Fruit fly (Drosophila melanogaster) whole organism, prepupa: ENCODE data around the gene Snoo.

Source experiments
- CG10631 ChIP-seq: fragments of 200-800 bp; sonication (Bioruptor generic); optimal IDR thresholded peaks from 2 replicates; lab custom pipeline; 2016; ENCODE audit warnings: missing biosample characterization, missing genetic modification characterization
- CG10669 ChIP-seq: fragments of 200-800 bp; sonication (Bioruptor generic); optimal IDR thresholded peaks from 3 replicates; lab custom pipeline; 2018; ENCODE audit warnings: missing biosample characterization, mild to moderate bottlenecking, missing genetic modification characterization, moderate library complexity
- CG11294 ChIP-seq: fragments of 200-800 bp; sonication (Bioruptor generic); IDR thresholded peaks from 2 replicates; pipeline ENCODE4 v1.3.6; 2022; ENCODE audit warnings: missing biosample characterization, missing genetic modification characterization
- CG11762 ChIP-seq: fragments of 200-800 bp; sonication (Bioruptor generic); optimal IDR thresholded peaks from 3 replicates; lab custom pipeline; 2016; ENCODE audit warnings: missing biosample characterization, missing genetic modification characterization; ENCODE audit not compliant: insufficient read depth
- CG11902 ChIP-seq: fragments of 200-800 bp; sonication (Bioruptor generic); optimal IDR thresholded peaks from 3 replicates; lab custom pipeline; 2016; ENCODE audit warnings: missing biosample characterization, missing genetic modification characterization
- CG15336 ChIP-seq: fragments of 200-800 bp; sonication (Bioruptor generic); IDR thresholded peaks from 2 replicates; pipeline ENCODE4 v1.3.6; 2022; ENCODE audit warnings: missing biosample characterization, missing genetic modification characterization
- CG1621 ChIP-seq: fragments of 200-800 bp; sonication (Bioruptor generic); optimal IDR thresholded peaks from 3 replicates; lab custom pipeline; 2018; ENCODE audit warnings: missing biosample characterization, mild to moderate bottlenecking, missing genetic modification characterization
- CG3032 ChIP-seq: fragments of 200-800 bp; optimal IDR thresholded peaks from 2 replicates; lab custom pipeline; 2019; ENCODE audit warnings: missing biosample characterization, mild to moderate bottlenecking, missing genetic modification characterization, moderate library complexity
- CG31627 ChIP-seq: fragments of 200-800 bp; sonication (Bioruptor generic); optimal IDR thresholded peaks from 3 replicates; lab custom pipeline; 2016; ENCODE audit warnings: missing biosample characterization, missing genetic modification characterization
- CG32006 ChIP-seq: fragments of 200-800 bp; sonication (Bioruptor generic); optimal IDR thresholded peaks from 3 replicates; lab custom pipeline; 2017; ENCODE audit warnings: missing biosample characterization, mild to moderate bottlenecking, missing genetic modification characterization
- CG3919 ChIP-seq: fragments of 200-800 bp; sonication (Bioruptor generic); optimal IDR thresholded peaks from 3 replicates; lab custom pipeline; 2016; ENCODE audit warnings: missing biosample characterization, missing genetic modification characterization
- CG4318 ChIP-seq: fragments of 200-800 bp; sonication (Bioruptor generic); optimal IDR thresholded peaks from 3 replicates; lab custom pipeline; 2017; ENCODE audit warnings: missing biosample characterization, mild to moderate bottlenecking, missing genetic modification characterization
- CG6163 ChIP-seq: fragments of 200-800 bp; sonication (Bioruptor generic); IDR thresholded peaks from 3 replicates; pipeline ENCODE4 v1.3.6; 2022; ENCODE audit warnings: missing biosample characterization, missing genetic modification characterization
- CG6276 ChIP-seq: fragments of 200-800 bp; sonication (Bioruptor generic); optimal IDR thresholded peaks from 2 replicates; lab custom pipeline; 2017; ENCODE audit warnings: missing biosample characterization, mild to moderate bottlenecking, missing genetic modification characterization
- CG8119 ChIP-seq: fragments of 200-800 bp; sonication (Bioruptor generic); IDR thresholded peaks from 3 replicates; pipeline ENCODE4 v1.3.6; 2022; ENCODE audit warnings: missing biosample characterization, missing genetic modification characterization
- CG8319 ChIP-seq: fragments of 200-800 bp; sonication (Bioruptor generic); optimal IDR thresholded peaks from 3 replicates; lab custom pipeline; 2016; ENCODE audit warnings: missing biosample characterization, missing genetic modification characterization
- Eip75B ChIP-seq: fragments of 200-800 bp; sonication (Bioruptor generic); optimal IDR thresholded peaks from 3 replicates; lab custom pipeline; 2016; ENCODE audit warnings: missing biosample characterization, missing genetic modification characterization
- Eip78C ChIP-seq: fragments of 200-800 bp; sonication (Bioruptor generic); peaks from one replicate; lab custom pipeline; 2016; ENCODE audit warnings: missing biosample characterization, missing genetic modification characterization
- Eip93F ChIP-seq: fragments of 200-800 bp; sonication (Bioruptor generic); optimal IDR thresholded peaks from 2 replicates; lab custom pipeline; 2016; ENCODE audit warnings: missing biosample characterization, mild to moderate bottlenecking, missing genetic modification characterization
- Ets96B ChIP-seq: fragments of 200-800 bp; optimal IDR thresholded peaks from 2 replicates; lab custom pipeline; 2019; ENCODE audit warnings: missing biosample characterization, mild to moderate bottlenecking, missing genetic modification characterization, moderate library complexity
- Gug ChIP-seq: fragments of 200-800 bp; sonication (Bioruptor generic); IDR thresholded peaks from 2 replicates; pipeline ENCODE4 v1.3.6; 2022; ENCODE audit warnings: missing biosample characterization, missing genetic modification characterization
- Hr4 ChIP-seq: fragments of 200-800 bp; sonication (Bioruptor generic); optimal IDR thresholded peaks from 3 replicates; lab custom pipeline; 2016; ENCODE audit warnings: missing biosample characterization, missing genetic modification characterization
- Lpt ChIP-seq: fragments of 200-800 bp; sonication (Bioruptor generic); optimal IDR thresholded peaks from 3 replicates; lab custom pipeline; 2016; ENCODE audit warnings: missing biosample characterization, missing genetic modification characterization
- Met ChIP-seq: fragments of 200-800 bp; sonication (Bioruptor generic); optimal IDR thresholded peaks from 3 replicates; lab custom pipeline; 2016; ENCODE audit warnings: missing biosample characterization, missing genetic modification characterization
- OdsH ChIP-seq: fragments of 200-800 bp; sonication (Bioruptor generic); optimal IDR thresholded peaks from 3 replicates; lab custom pipeline; 2016; ENCODE audit warnings: missing biosample characterization, missing genetic modification characterization
- Smox ChIP-seq: fragments of 200-800 bp; sonication (Bioruptor generic); optimal IDR thresholded peaks from 3 replicates; lab custom pipeline; 2016; ENCODE audit warnings: missing biosample characterization, missing genetic modification characterization
- Sox14 ChIP-seq: fragments of 200-800 bp; sonication (Bioruptor generic); optimal IDR thresholded peaks from 3 replicates; lab custom pipeline; 2016; ENCODE audit warnings: missing biosample characterization, missing genetic modification characterization
- Sox15 ChIP-seq: fragments of 200-800 bp; sonication (Bioruptor generic); optimal IDR thresholded peaks from 3 replicates; lab custom pipeline; 2016; ENCODE audit warnings: missing biosample characterization, missing genetic modification characterization
- achi ChIP-seq: fragments of 200-800 bp; sonication (Bioruptor generic); optimal IDR thresholded peaks from 3 replicates; lab custom pipeline; 2016; ENCODE audit warnings: missing biosample characterization, missing genetic modification characterization
- acj6 ChIP-seq: fragments of 200-800 bp; sonication (Bioruptor generic); optimal IDR thresholded peaks from 3 replicates; lab custom pipeline; 2016; ENCODE audit warnings: missing biosample characterization, missing genetic modification characterization
- cyc ChIP-seq: fragments of 200-800 bp; sonication (Bioruptor generic); optimal IDR thresholded peaks from 3 replicates; lab custom pipeline; 2016; ENCODE audit warnings: missing biosample characterization, missing genetic modification characterization
- dac ChIP-seq: fragments of 200-800 bp; sonication (Bioruptor generic); optimal IDR thresholded peaks from 2 replicates; lab custom pipeline; 2017; ENCODE audit warnings: missing biosample characterization, mild to moderate bottlenecking, missing genetic modification characterization
- eg ChIP-seq: fragments of 200-800 bp; sonication (Bioruptor generic); IDR thresholded peaks from 3 replicates; pipeline ENCODE4 v1.3.6; 2022; ENCODE audit warnings: missing biosample characterization, missing genetic modification characterization
- esn ChIP-seq: fragments of 200-800 bp; sonication (Bioruptor generic); optimal IDR thresholded peaks from 2 replicates; lab custom pipeline; 2016; ENCODE audit warnings: missing biosample characterization, mild to moderate bottlenecking, missing genetic modification characterization, moderate library complexity
- net ChIP-seq: fragments of 200-800 bp; sonication (Bioruptor generic); optimal IDR thresholded peaks from 3 replicates; lab custom pipeline; 2016; ENCODE audit warnings: missing biosample characterization, missing genetic modification characterization
- pdm3 ChIP-seq: fragments of 200-800 bp; sonication (Bioruptor generic); optimal IDR thresholded peaks from 3 replicates; lab custom pipeline; 2016; ENCODE audit warnings: missing biosample characterization, missing genetic modification characterization
- salr ChIP-seq, 2 experiments: fragments of 200-800 bp; sonication (Bioruptor generic); optimal IDR thresholded peaks; 3 replicates each; lab custom pipeline; 2016 to 2018; ENCODE audit warnings: missing biosample characterization in 2 of 2, missing genetic modification characterization in 2 of 2, mild to moderate bottlenecking in 1 of 2
- svp ChIP-seq: fragments of 200-800 bp; sonication (Bioruptor generic); peaks from one replicate; lab custom pipeline; 2016; ENCODE audit warnings: missing biosample characterization, missing genetic modification characterization
- topi ChIP-seq: fragments of 200-800 bp; sonication (Bioruptor generic); optimal IDR thresholded peaks from 3 replicates; lab custom pipeline; 2016; ENCODE audit warnings: missing biosample characterization, missing genetic modification characterization
- vri ChIP-seq: fragments of 200-800 bp; sonication (Bioruptor generic); optimal IDR thresholded peaks from 3 replicates; lab custom pipeline; 2016; ENCODE audit warnings: missing biosample characterization, mild to moderate bottlenecking, missing genetic modification characterization

The Snoo gene

dm6 chr2L:7949788-7950187 lies 34.2 kb downstream of the Snoo start (continued):
- TF ChIP-seq esn (GFP tag; lab: Kevin White, UChicago) = no peak
- no peak for TF ChIP-seq CG1621 (tag; lab: Kevin White, UChicago)
- TF ChIP-seq Eip93F = no peak
- TF ChIP-seq CG6276 = peak; percentile 84
- TF ChIP-seq Ets96B (tag; lab: Kevin White, UChicago) = peak; percentile 20
- peak; percentile 12 for TF ChIP-seq CG3032 (tag; lab: Kevin White, UChicago)
- peak; percentile 77 for TF ChIP-seq Gug (GFP tag; lab: Robert Waterston, UW)
- TF ChIP-seq topi = no peak
- peak; percentile 31 for TF ChIP-seq CG11762 (GFP tag; lab: Kevin White, UChicago)
- TF ChIP-seq CG6163 = peak; percentile 85
- no peak for TF ChIP-seq CG11902 (GFP tag; lab: Kevin White, UChicago)
- peak; percentile 62 for TF ChIP-seq acj6 (GFP tag; lab: Kevin White, UChicago)
- TF ChIP-seq dac = peak; percentile 76

- TF ChIP-seq CG31627 (GFP tag; lab: Kevin White, UChicago) = no peak
- TF ChIP-seq CG6163 = no peak; the same call in 2 of the 3 replicates
- TF ChIP-seq Eip78C (GFP tag; lab: Kevin White, UChicago) = peak; percentile 62
- no peak for TF ChIP-seq vri (GFP tag; lab: Kevin White, UChicago)
- TF ChIP-seq Eip93F = no peak
- TF ChIP-seq eg = peak; percentile 62; the same call in 2 of the 3 replicates
- peak; percentile 31 for TF ChIP-seq net (GFP tag; lab: Kevin White, UChicago)
- TF ChIP-seq Sox14 (GFP tag; lab: Kevin White, UChicago) = peak; percentile 8
- peak; percentile 84 for TF ChIP-seq Hr4
- TF ChIP-seq Lpt (GFP tag; lab: Kevin White, UChicago) = peak; percentile 55
- peak; percentile 20 for TF ChIP-seq CG3919
- peak; percentile 75 for TF ChIP-seq CG6276
- peak; percentile 1 for TF ChIP-seq CG3032 (tag; lab: Kevin White, UChicago)
- TF ChIP-seq acj6 (GFP tag; lab: Kevin White, UChicago) = peak; percentile 32
- TF ChIP-seq CG10631 (GFP tag; lab: Kevin White, UChicago) = peak; percentile 37
- no peak for TF ChIP-seq CG8319 (GFP tag; lab: Kevin White, UChicago)
- TF ChIP-seq Eip75B (GFP tag; lab: Kevin White, UChicago) = peak; percentile 10
- TF ChIP-seq pdm3 (GFP tag; lab: Kevin White, UChicago) = peak; percentile 38
- peak; percentile 52 for TF ChIP-seq svp (GFP tag; lab: Kevin White, UChicago)
- TF ChIP-seq CG11294 (GFP tag; lab: Robert Waterston, UW) = peak; percentile 38; the same call in 1 of the 2 replicates
- TF ChIP-seq achi = peak; percentile 37
- no peak for TF ChIP-seq CG11762 (GFP tag; lab: Kevin White, UChicago)
- peak; percentile 60 for TF ChIP-seq Gug (GFP tag; lab: Robert Waterston, UW)
- peak; percentile 20 for TF ChIP-seq OdsH (GFP tag; lab: Kevin White, UChicago)
- peak; percentile 85 for TF ChIP-seq CG8119 (GFP tag; lab: Robert Waterston, UW)
- peak; percentile 86 for TF ChIP-seq CG32006 (GFP tag; lab: Kevin White, UChicago)
- TF ChIP-seq CG15336 (GFP tag; lab: Robert Waterston, UW) = peak; percentile 76
- no peak for TF ChIP-seq CG10669 (GFP tag; lab: Kevin White, UChicago)
- peak; percentile 71 for TF ChIP-seq CG4318
- TF ChIP-seq cyc (GFP tag; lab: Kevin White, UChicago) = no peak
- TF ChIP-seq salr (GFP tag; optimal IDR thresholded peaks at IDR 0.05; lab: Kevin White, UChicago) = peak in 1 of 2 experiments; percentile 65
Measured at dm6 chr2L:7949016-7949415, 35.0 kb downstream of the Snoo start.

dm6 chr2L:7945037-7945436 lies 39.0 kb downstream of the Snoo start:
- TF ChIP-seq pdm3 (GFP tag; lab: Kevin White, UChicago) = peak; percentile 41
- no peak for TF ChIP-seq CG3032 (tag; lab: Kevin White, UChicago)
- TF ChIP-seq CG32006 (GFP tag; lab: Kevin White, UChicago) = peak; percentile 60
- TF ChIP-seq CG8119 (GFP tag; lab: Robert Waterston, UW) = peak; percentile 65
- TF ChIP-seq CG15336 (GFP tag; lab: Robert Waterston, UW) = peak; percentile 78
- TF ChIP-seq CG11902 (GFP tag; lab: Kevin White, UChicago) = no peak
- TF ChIP-seq CG10631 (GFP tag; lab: Kevin White, UChicago) = peak; percentile 6
- peak; percentile 64 for TF ChIP-seq Hr4
- TF ChIP-seq svp (GFP tag; lab: Kevin White, UChicago) = peak; percentile 46
- TF ChIP-seq Sox15 (GFP tag; lab: Kevin White, UChicago) = no peak
- TF ChIP-seq Gug (GFP tag; lab: Robert Waterston, UW) = no peak
- peak; percentile 12 for TF ChIP-seq esn (GFP tag; lab: Kevin White, UChicago)
- TF ChIP-seq OdsH (GFP tag; lab: Kevin White, UChicago) = peak; percentile 13
- no peak for TF ChIP-seq Smox (GFP tag; lab: Kevin White, UChicago)
- peak; percentile 58 for TF ChIP-seq Eip78C (GFP tag; lab: Kevin White, UChicago)
- TF ChIP-seq dac = peak; percentile 9
- TF ChIP-seq Met (GFP tag; lab: Kevin White, UChicago) = peak; percentile 10
- TF ChIP-seq CG4318 = peak; percentile 22
- TF ChIP-seq net (GFP tag; lab: Kevin White, UChicago) = peak; percentile 34
- TF ChIP-seq achi = peak; percentile 33
- no peak for TF ChIP-seq CG6276
- peak in 1 of 2 experiments; percentile 17 for TF ChIP-seq salr (GFP tag; optimal IDR thresholded peaks at IDR 0.05; lab: Kevin White, UChicago)
- peak; percentile 14 for TF ChIP-seq acj6 (GFP tag; lab: Kevin White, UChicago)
